Worm (Caenorhabditis elegans): ENCODE data around the gene R01B10.3.
A peak's percentile ranks its signal among the peaks of the same experiment; 100 is the strongest.

The R01B10.3 gene

ce11 chrV:6007927-6008326 lies 37.0 kb downstream of the R01B10.3 start:
- TF ChIP-seq elt-1 (tag; optimal IDR thresholded peaks at IDR 0.05) (no peak), F13H6.1 (tag; optimal IDR thresholded peaks at IDR 0.05) (no peak), lin-39 (tag; optimal IDR thresholded peaks at IDR 0.05) (no peak), nhr-10 (tag; optimal IDR thresholded peaks at IDR 0.05) (no peak), nhr-25 (tag; optimal IDR thresholded peaks at IDR 0.05) (no peak), sem-4 (tag; optimal IDR thresholded peaks at IDR 0.05) (no peak), C34F6.9 (tag; optimal IDR thresholded peaks at IDR 0.05) (no peak)

- no peak for TF ChIP-seq nhr-11 (tag; optimal IDR thresholded peaks at IDR 0.05)
- TF ChIP-seq sem-4 (tag; optimal IDR thresholded peaks at IDR 0.05): no peak
- TF ChIP-seq ZK546.5 (tag; optimal IDR thresholded peaks at IDR 0.05): no peak
- no peak for TF ChIP-seq peb-1 (tag; optimal IDR thresholded peaks at IDR 0.05)
- TF ChIP-seq skn-1 (tag; optimal IDR thresholded peaks at IDR 0.05): no peak
- TF ChIP-seq lin-13 (GFP tag; optimal IDR thresholded peaks at IDR 0.05): no peak
- TF ChIP-seq unc-62 (GFP tag; optimal IDR thresholded peaks at IDR 0.05): no peak
- no peak for TF ChIP-seq sma-3 (GFP tag; optimal IDR thresholded peaks at IDR 0.05)
- no peak for TF ChIP-seq crh-2 (tag; optimal IDR thresholded peaks at IDR 0.05)
- TF ChIP-seq nhr-12 (tag; optimal IDR thresholded peaks at IDR 0.05): no peak
- no peak for TF ChIP-seq mdl-1 (tag; optimal IDR thresholded peaks at IDR 0.05)
- TF ChIP-seq ama-1 (optimal IDR thresholded peaks at IDR 0.05): no peak
- TF ChIP-seq mbf-1 (tag; optimal IDR thresholded peaks at IDR 0.05): no peak
- no peak for TF ChIP-seq nhr-6 (tag; optimal IDR thresholded peaks at IDR 0.05)
- no peak for TF ChIP-seq alr-1 (tag; optimal IDR thresholded peaks at IDR 0.05)
- no peak for TF ChIP-seq elt-1 (tag; optimal IDR thresholded peaks at IDR 0.05)
Measured at ce11 chrV:6003301-6003700, 41.6 kb downstream of the R01B10.3 start, which contains the start of gene fos-1. Gene fos-1 (plus strand): TSS chrV:6003601.

ce11 chrV:6000368-6000802 lies 44.5 kb downstream of the R01B10.3 start:
- TF ChIP-seq mdl-1 (tag; optimal IDR thresholded peaks at IDR 0.05) (peak; percentile 83 to 87), lsy-2 (tag; optimal IDR thresholded peaks at IDR 0.05) (peak; percentile 73 to 91), nhr-77 (tag; optimal IDR thresholded peaks at IDR 0.05) (peak; percentile 71), alr-1 (tag; optimal IDR thresholded peaks at IDR 0.05) (peak; percentile 55), dmd-4 (tag; optimal IDR thresholded peaks at IDR 0.05) (no peak), sem-4 (tag; optimal IDR thresholded peaks at IDR 0.05) (peak; percentile 82), nhr-10 (tag; optimal IDR thresholded peaks at IDR 0.05) (peak; percentile 61), egl-27 (tag; optimal IDR thresholded peaks at IDR 0.05) (peak; percentile 95), Y55F3AM.14 (GFP tag; optimal IDR thresholded peaks at IDR 0.05) (peak; percentile 92), snpc-4 (tag; optimal IDR thresholded peaks at IDR 0.05) (peak; percentile 62), unc-39 (tag; optimal IDR thresholded peaks at IDR 0.05) (no peak), zag-1 (tag; optimal IDR thresholded peaks at IDR 0.05) (no peak), unc-62 (GFP tag; optimal IDR thresholded peaks at IDR 0.05) (peak; percentile 91), aly-2 (tag; optimal IDR thresholded peaks at IDR 0.05) (no peak), peb-1 (tag; optimal IDR thresholded peaks at IDR 0.05) (peak; percentile 32), C34F6.9 (tag; optimal IDR thresholded peaks at IDR 0.05) (peak; percentile 95), sma-9 (GFP tag; optimal IDR thresholded peaks at IDR 0.05) (peak; percentile 99), sma-9 (tag; optimal IDR thresholded peaks at IDR 0.05) (no peak), ztf-11 (tag; optimal IDR thresholded peaks at IDR 0.05) (no peak), mab-5 (tag; optimal IDR thresholded peaks at IDR 0.05) (no peak), skn-1 (tag; optimal IDR thresholded peaks at IDR 0.05) (no peak), ama-1 (optimal IDR thresholded peaks at IDR 0.05) (no peak), elt-3 (tag; optimal IDR thresholded peaks at IDR 0.05) (no peak), nhr-237 (tag; optimal IDR thresholded peaks at IDR 0.05) (no peak), R02D3.7 (tag; optimal IDR thresholded peaks at IDR 0.05) (no peak), ZK546.5 (tag; optimal IDR thresholded peaks at IDR 0.05) (no peak), fos-1 (tag; optimal IDR thresholded peaks at IDR 0.05) (no peak), gmeb-1 (tag; optimal IDR thresholded peaks at IDR 0.05) (peak; percentile 72), unc-55 (GFP tag; optimal IDR thresholded peaks at IDR 0.05) (peak; percentile 90), lin-11 (tag; optimal IDR thresholded peaks at IDR 0.05) (peak; percentile 67), ceh-82 (tag; optimal IDR thresholded peaks at IDR 0.05) (peak; percentile 7), lin-39 (tag; optimal IDR thresholded peaks at IDR 0.05) (no peak), ztf-4 (tag; optimal IDR thresholded peaks at IDR 0.05) (peak; percentile 97), F13H6.1 (tag; optimal IDR thresholded peaks at IDR 0.05) (peak; percentile 97), lin-13 (GFP tag; optimal IDR thresholded peaks at IDR 0.05) (peak; percentile 67), nhr-6 (tag; optimal IDR thresholded peaks at IDR 0.05) (peak; percentile 97), nhr-21 (tag; optimal IDR thresholded peaks at IDR 0.05) (peak; percentile 96), elt-1 (tag; optimal IDR thresholded peaks at IDR 0.05) (no peak), nhr-12 (tag; optimal IDR thresholded peaks at IDR 0.05) (peak; percentile 10), nhr-129 (tag; optimal IDR thresholded peaks at IDR 0.05) (peak; percentile 96), nhr-23 (tag; optimal IDR thresholded peaks at IDR 0.05) (no peak), sma-3 (GFP tag; optimal IDR thresholded peaks at IDR 0.05) (peak; percentile 97), ztf-1 (GFP tag; conservative IDR thresholded peaks at IDR 0.05) (no peak), blmp-1 (tag; optimal IDR thresholded peaks at IDR 0.05; ENCODE audit: insufficient read depth) (peak; percentile 100), nhr-11 (tag; optimal IDR thresholded peaks at IDR 0.05) (peak; percentile 9), crh-2 (tag; optimal IDR thresholded peaks at IDR 0.05) (peak; percentile 98)
